Fruit fly (Drosophila melanogaster) whole organism, pupa: ENCODE results near the gene CG13376.

ENCODE experiments used
- CG10348 ChIP-seq: fragments of 200-800 bp; sonication (Bioruptor generic); IDR thresholded peaks from 2 replicates; pipeline ENCODE4 v1.3.6; 2022; ENCODE audit warnings: missing biosample characterization, missing genetic modification characterization
- CG14655 ChIP-seq: fragments of 200-800 bp; sonication (Bioruptor generic); optimal IDR thresholded peaks from 3 replicates; lab custom pipeline; 2017; ENCODE audit warnings: mild to moderate bottlenecking, missing biosample characterization, missing genetic modification reagents, missing genetic modification characterization
- CG4496 ChIP-seq: fragments of 200-800 bp; sonication (Bioruptor generic); IDR thresholded peaks from 3 replicates; pipeline ENCODE4 v1.3.6; 2022; ENCODE audit warnings: missing biosample characterization, missing genetic modification characterization
- CG8301 ChIP-seq: fragments of 200-800 bp; sonication (Bioruptor generic); optimal IDR thresholded peaks from 2 replicates; lab custom pipeline; 2018; ENCODE audit warnings: missing biosample characterization, mild to moderate bottlenecking, missing genetic modification characterization
- EcR ChIP-seq: fragments of 200-800 bp; sonication (Bioruptor generic); optimal IDR thresholded peaks from 3 replicates; lab custom pipeline; 2019; ENCODE audit warnings: missing biosample characterization, missing genetic modification characterization, mild to moderate bottlenecking, moderate library complexity, missing genetic modification reagents
- Pif1A ChIP-seq: fragments of 200-800 bp; sonication (Bioruptor generic); optimal IDR thresholded peaks from 3 replicates; lab custom pipeline; 2016; ENCODE audit warnings: missing biosample characterization, missing genetic modification characterization
- fd96Ca ChIP-seq: fragments of 200-800 bp; sonication (Bioruptor generic); IDR thresholded peaks from 3 replicates; pipeline ENCODE4 v1.3.6; 2022; ENCODE audit warnings: missing biosample characterization, missing genetic modification characterization
- rn ChIP-seq: fragments of 200-800 bp; sonication (Bioruptor generic); IDR thresholded peaks from 2 replicates; pipeline ENCODE4 v1.3.6; 2022; ENCODE audit warnings: missing biosample characterization, missing genetic modification characterization

- TF ChIP-seq CG10348 (GFP tag; lab: Robert Waterston, UW): no peak
- TF ChIP-seq CG8301 (tag; lab: Kevin White, UChicago): no peak
- no peak for TF ChIP-seq Pif1A (GFP tag; lab: Kevin White, UChicago)
- TF ChIP-seq EcR (GFP tag; lab: Kevin White, UChicago): no peak
- TF ChIP-seq rn (GFP tag; lab: Robert Waterston, UW): no peak
- TF ChIP-seq fd96Ca (GFP tag; lab: Robert Waterston, UW): no peak
- TF ChIP-seq CG14655 (GFP tag; lab: Kevin White, UChicago): no peak
- no peak for TF ChIP-seq CG4496 (GFP tag; lab: Robert Waterston, UW)
Measured at dm6 chrX:254690-255089, 12.1 kb downstream of the CG13376 start, which contains the start of gene CG42376.
